Fruit fly (Drosophila melanogaster): Measurements from ENCODE around the gene CG31643.

DNA sequence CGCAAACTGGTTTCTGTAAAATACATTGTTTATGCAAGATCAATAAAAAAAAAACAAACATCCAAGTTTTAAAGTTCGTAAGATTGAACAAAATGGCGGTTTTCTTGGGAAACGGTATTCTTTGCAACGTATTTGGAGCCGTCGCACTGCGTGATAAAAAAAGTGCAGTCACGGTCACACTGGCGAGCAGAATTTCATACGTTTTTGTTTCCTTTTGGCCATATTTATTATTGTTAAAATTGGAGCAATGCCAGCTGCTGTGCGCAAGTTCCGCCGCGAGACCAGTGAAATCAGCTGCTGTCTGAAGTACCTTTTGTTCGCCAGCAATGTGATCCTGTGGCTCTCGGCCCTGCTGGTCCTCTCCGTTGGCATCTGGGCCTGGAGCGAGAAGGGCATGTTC is 37.9 kb upstream of the CG31643 start, which contains the start of gene Tsp26A:
- no peak for TF ChIP-seq CG31224 (GFP tag; IDR thresholded peaks at IDR 0.05)
- TF ChIP-seq toy (GFP tag; IDR thresholded peaks at IDR 0.05): no peak
- TF ChIP-seq CG8281 (tag; optimal IDR thresholded peaks at IDR 0.05): no peak
- TF ChIP-seq tll (GFP tag; optimal IDR thresholded peaks at IDR 0.05): no peak

Data from whole organism, embryonic.